Worm (Caenorhabditis elegans) whole organism, L2 larva: ENCODE results near the gene ZC190.7.

ENCODE experiments used
- egl-27 ChIP-seq: sonication (generic microtip); optimal IDR thresholded peaks from 3 replicates; lab custom pipeline; 2017; ENCODE audit warnings: missing biosample characterization, missing genetic modification reagents, missing genetic modification characterization
- unc-39 ChIP-seq: fragments of 150-350 bp; optimal IDR thresholded peaks from 2 replicates; lab custom pipeline; 2014; ENCODE audit warnings: missing biosample characterization, missing genetic modification characterization

ce11 chrV:8643093-8643492, 43.6 kb downstream of the ZC190.7 start, which contains the start of gene asp-13:
- TF ChIP-seq unc-39 (tag; lab: Kevin White, UChicago) (no peak), egl-27 (no peak)
